Worm (Caenorhabditis elegans): ENCODE results near the gene F54B11.11.

Gene F54B11.11

ce11 chrX:13610040-13610439 lies 31.5 kb downstream of the F54B11.11 start:
- TF ChIP-seq sptf-1 (tag; optimal IDR thresholded peaks at IDR 0.05) (no peak), fkh-10 (GFP tag; optimal IDR thresholded peaks at IDR 0.05) (peak; percentile 53), blmp-1 (tag; optimal IDR thresholded peaks at IDR 0.05) (no peak), lin-14 (GFP tag; optimal IDR thresholded peaks at IDR 0.05) (peak; percentile 11)

ce11 chrX:13615181-13615580 lies 36.6 kb downstream of the F54B11.11 start:
- TF ChIP-seq elt-2 (tag; optimal IDR thresholded peaks at IDR 0.05): no peak
- TF ChIP-seq irx-1 (tag; optimal IDR thresholded peaks at IDR 0.05): no peak
- TF ChIP-seq dsc-1 (tag; optimal IDR thresholded peaks at IDR 0.05): peak; percentile 4
- TF ChIP-seq blmp-1 (tag; optimal IDR thresholded peaks at IDR 0.05): no peak
- no peak for TF ChIP-seq alr-1 (tag; optimal IDR thresholded peaks at IDR 0.05; ENCODE audit: borderline replicate concordance)
- no peak for TF ChIP-seq zip-4 (GFP tag; optimal IDR thresholded peaks at IDR 0.05)
- no peak for TF ChIP-seq C34B4.2 (tag; optimal IDR thresholded peaks at IDR 0.05)
- TF ChIP-seq nhr-85 (tag): no peak
- no peak for TF ChIP-seq aha-1 (tag; optimal IDR thresholded peaks at IDR 0.05)
- TF ChIP-seq lin-14 (GFP tag; optimal IDR thresholded peaks at IDR 0.05): peak; percentile 27
- peak; percentile 76 for TF ChIP-seq ceh-63 (GFP tag; optimal IDR thresholded peaks at IDR 0.05)
- no peak for TF ChIP-seq unc-86 (tag; optimal IDR thresholded peaks at IDR 0.05)
- no peak for TF ChIP-seq nhr-28 (tag; optimal IDR thresholded peaks at IDR 0.05)
- no peak for TF ChIP-seq efl-1 (optimal IDR thresholded peaks at IDR 0.05)
- no peak for TF ChIP-seq efl-1 (GFP tag; optimal IDR thresholded peaks at IDR 0.05 in 1 of 2)
- no peak for TF ChIP-seq ama-1 (optimal IDR thresholded peaks at IDR 0.05)
- no peak for TF ChIP-seq nhr-77 (tag; optimal IDR thresholded peaks at IDR 0.05)
- no peak for TF ChIP-seq tbx-2 (tag; optimal IDR thresholded peaks at IDR 0.05)

- TF ChIP-seq hlh-4 (tag; optimal IDR thresholded peaks at IDR 0.05) (no peak), pqm-1 (tag; optimal IDR thresholded peaks at IDR 0.05) (no peak), nhr-85 (tag) (peak; percentile 36), nhr-77 (tag; optimal IDR thresholded peaks at IDR 0.05) (no peak)
These were observed 40.0 kb downstream of the F54B11.11 start, which contains the start of gene nlp-53 for ce11 chrX:13618574-13618973. Gene nlp-53, plus strand, starts transcription at chrX:13618874.

ce11 chrX:13621628-13622027 lies 43.0 kb downstream of the F54B11.11 start, which contains the start of gene Y12A6A.1:
Gene Y12A6A.1, minus strand, starts transcription at chrX:13621728.
- no peak for TF ChIP-seq fkh-8 (tag; optimal IDR thresholded peaks at IDR 0.05)
- TF ChIP-seq lin-14 (GFP tag; optimal IDR thresholded peaks at IDR 0.05): no peak
- TF ChIP-seq nhr-84 (tag; optimal IDR thresholded peaks at IDR 0.05): no peak
- no peak for TF ChIP-seq efl-1 (optimal IDR thresholded peaks at IDR 0.05)
- peak in 1 of 2 experiments; percentile 19 for TF ChIP-seq efl-1 (GFP tag; optimal IDR thresholded peaks at IDR 0.05 in 1 of 2)
- TF ChIP-seq aha-1 (tag; optimal IDR thresholded peaks at IDR 0.05): no peak
- TF ChIP-seq C34B4.2 (tag; optimal IDR thresholded peaks at IDR 0.05): no peak
